Fruit fly (Drosophila melanogaster): ENCODE data around the gene CG3078.

The CG3078 gene

dm6 chrX:2300293-2301068 lies 40.8 kb upstream of the CG3078 start (continued):
- TF ChIP-seq acj6 (GFP tag; optimal IDR thresholded peaks at IDR 0.05) (peak; percentile 99), Blimp-1 (GFP tag; optimal IDR thresholded peaks at IDR 0.05) (peak; percentile 97), CG16779 (tag; optimal IDR thresholded peaks at IDR 0.05) (peak; percentile 98), Ets21C (GFP tag; optimal IDR thresholded peaks at IDR 0.05) (peak; percentile 98), topi (GFP tag; optimal IDR thresholded peaks at IDR 0.05) (peak; percentile 99), Smox (GFP tag; optimal IDR thresholded peaks at IDR 0.05) (peak; percentile 99), OdsH (GFP tag; optimal IDR thresholded peaks at IDR 0.05) (peak; percentile 99), Met (GFP tag; optimal IDR thresholded peaks at IDR 0.05) (peak; percentile 100), CG10631 (GFP tag; optimal IDR thresholded peaks at IDR 0.05) (peak; percentile 99), CG6276 (GFP tag; optimal IDR thresholded peaks at IDR 0.05) (peak; percentile 99), CG4318 (GFP tag; optimal IDR thresholded peaks at IDR 0.05) (peak; percentile 99), ss (GFP tag; optimal IDR thresholded peaks at IDR 0.05) (peak; percentile 96 to 99), CG3919 (GFP tag; optimal IDR thresholded peaks at IDR 0.05) (peak; percentile 98), CG6808 (GFP tag; optimal IDR thresholded peaks at IDR 0.05) (peak; percentile 96), Lpt (GFP tag; optimal IDR thresholded peaks at IDR 0.05) (peak; percentile 97), CG8319 (GFP tag; optimal IDR thresholded peaks at IDR 0.05) (peak; percentile 97), net (GFP tag; optimal IDR thresholded peaks at IDR 0.05) (peak; percentile 98), cyc (GFP tag; optimal IDR thresholded peaks at IDR 0.05) (peak; percentile 99), spab (GFP tag; optimal IDR thresholded peaks at IDR 0.05) (peak; percentile 98), fd59A (GFP tag; optimal IDR thresholded peaks at IDR 0.05) (peak; percentile 99), CG11902 (GFP tag; optimal IDR thresholded peaks at IDR 0.05) (peak; percentile 98), salr (GFP tag; optimal IDR thresholded peaks at IDR 0.05) (peak; percentile 91 to 99), CG3032 (tag; optimal IDR thresholded peaks at IDR 0.05) (peak; percentile 98)

- TF ChIP-seq CG11902 (GFP tag; optimal IDR thresholded peaks at IDR 0.05) (peak; percentile 76), CG7368 (GFP tag; optimal IDR thresholded peaks at IDR 0.05) (peak; percentile 96), CG31627 (GFP tag; optimal IDR thresholded peaks at IDR 0.05) (peak; percentile 86), CG15336 (GFP tag; IDR thresholded peaks at IDR 0.05) (peak; percentile 90), CG3032 (tag; optimal IDR thresholded peaks at IDR 0.05) (peak; percentile 93), spab (GFP tag; optimal IDR thresholded peaks at IDR 0.05) (peak; percentile 85), eg (GFP tag; IDR thresholded peaks at IDR 0.05) (peak; percentile 94), Gug (GFP tag; IDR thresholded peaks at IDR 0.05) (peak; percentile 87), CG1621 (tag; optimal IDR thresholded peaks at IDR 0.05) (peak; percentile 93), CG32006 (GFP tag; optimal IDR thresholded peaks at IDR 0.05) (peak; percentile 84), vri (GFP tag; optimal IDR thresholded peaks at IDR 0.05) (peak; percentile 93), OdsH (GFP tag; optimal IDR thresholded peaks at IDR 0.05) (peak; percentile 89), dac (GFP tag; optimal IDR thresholded peaks at IDR 0.05) (peak; percentile 76), Hr39 (GFP tag; optimal IDR thresholded peaks at IDR 0.05) (peak; percentile 89), esn (GFP tag; optimal IDR thresholded peaks at IDR 0.05) (peak; percentile 94), CG6808 (GFP tag; optimal IDR thresholded peaks at IDR 0.05) (peak; percentile 85), CG8119 (GFP tag; IDR thresholded peaks at IDR 0.05) (peak; percentile 85), achi (GFP tag; optimal IDR thresholded peaks at IDR 0.05) (peak; percentile 87), CG34406 (GFP tag; optimal IDR thresholded peaks at IDR 0.05) (peak; percentile 89), Ets96B (tag; optimal IDR thresholded peaks at IDR 0.05) (peak; percentile 93), cyc (GFP tag; optimal IDR thresholded peaks at IDR 0.05) (peak; percentile 94), CG3919 (GFP tag; optimal IDR thresholded peaks at IDR 0.05) (peak; percentile 95), Hr4 (GFP tag; optimal IDR thresholded peaks at IDR 0.05) (peak; percentile 80), Smox (GFP tag; optimal IDR thresholded peaks at IDR 0.05) (peak; percentile 88), CG11762 (GFP tag; optimal IDR thresholded peaks at IDR 0.05; ENCODE audit: insufficient read depth) (peak; percentile 85), acj6 (GFP tag; optimal IDR thresholded peaks at IDR 0.05) (peak; percentile 90), CG6792 (GFP tag; optimal IDR thresholded peaks at IDR 0.05) (peak; percentile 91), lz (GFP tag; optimal IDR thresholded peaks at IDR 0.05) (peak; percentile 92), fd85E (GFP tag; optimal IDR thresholded peaks at IDR 0.05) (peak; percentile 87), Sox102F (GFP tag; optimal IDR thresholded peaks at IDR 0.05) (peak; percentile 93), CG6854 (GFP tag; optimal IDR thresholded peaks at IDR 0.05) (peak; percentile 91), Sox14 (GFP tag; optimal IDR thresholded peaks at IDR 0.05) (peak; percentile 92), CG8319 (GFP tag; optimal IDR thresholded peaks at IDR 0.05) (peak; percentile 86), salr (GFP tag; optimal IDR thresholded peaks at IDR 0.05) (peak; percentile 79 to 91)
These were observed 39.2 kb upstream of the CG3078 start for dm6 chrX:2298708-2299370.
